Worm (Caenorhabditis elegans) whole organism, L1 larva: ENCODE results near the gene hcp-3.

ENCODE experiments used
- C04F5.9 ChIP-seq: sonication (generic microtip); optimal IDR thresholded peaks from 2 replicates; lab custom pipeline; 2016; ENCODE audit warnings: missing genetic modification characterization, missing compliant biosample characterization
- C16A3.4 ChIP-seq: fragments of 150-350 bp; optimal IDR thresholded peaks from 2 replicates; lab custom pipeline; 2014; ENCODE audit warnings: missing biosample characterization, missing genetic modification characterization
- C34B4.2 ChIP-seq: sonication (generic microtip); optimal IDR thresholded peaks from 2 replicates; lab custom pipeline; 2017; ENCODE audit warnings: mild to moderate bottlenecking, missing genetic modification characterization, missing compliant biosample characterization
- F16B12.6 ChIP-seq: fragments of 150-350 bp; optimal IDR thresholded peaks from 2 replicates; lab custom pipeline; 2014; ENCODE audit warnings: missing biosample characterization, missing genetic modification characterization
- Y116A8C.19 ChIP-seq: sonication (generic microtip); optimal IDR thresholded peaks from 2 replicates; lab custom pipeline; 2016; ENCODE audit warnings: missing compliant biosample characterization, missing genetic modification characterization, borderline replicate concordance
- alr-1 ChIP-seq: fragments of 200-800 bp; sonication (Bioruptor generic); optimal IDR thresholded peaks from 2 replicates; lab custom pipeline; 2018; ENCODE audit warnings: borderline replicate concordance, mild to moderate bottlenecking, missing genetic modification characterization, missing compliant biosample characterization
- ama-1 ChIP-seq: fragments of 150-350 bp; optimal IDR thresholded peaks from 2 replicates; lab custom pipeline; 2014
- ces-1 ChIP-seq: fragments of 150-350 bp; optimal IDR thresholded peaks from 2 replicates; lab custom pipeline; 2014; ENCODE audit warnings: missing biosample characterization, missing genetic modification reagents, missing genetic modification characterization
- dpl-1 ChIP-seq, 3 experiments: fragments of 150-350 bp in 2 of 3; sonication (generic microtip) in 1 of 3; optimal IDR thresholded peaks; 2 replicates each; lab custom pipeline; 2014 to 2017; ENCODE audit warnings: missing biosample characterization in 3 of 3, missing genetic modification characterization in 3 of 3, missing genetic modification reagents in 3 of 3
- dsc-1 ChIP-seq: sonication (generic microtip); optimal IDR thresholded peaks from 2 replicates; lab custom pipeline; 2016; ENCODE audit warnings: mild to moderate bottlenecking, missing genetic modification characterization, missing compliant biosample characterization
- efl-1 ChIP-seq, 4 experiments: fragments of 150-350 bp; optimal IDR thresholded peaks in 3 of 4; peaks in 1 of 4; 1 replicate in 1 of 4; 2 replicates in 3 of 4; lab custom pipeline; 2014; ENCODE audit warnings: missing biosample characterization in 2 of 4, missing genetic modification characterization in 2 of 4, missing genetic modification reagents in 2 of 4
- efl-3 ChIP-seq: fragments of 200-800 bp; sonication (Bioruptor generic); optimal IDR thresholded peaks from 2 replicates; lab custom pipeline; 2018; ENCODE audit warnings: mild to moderate bottlenecking, missing genetic modification characterization, missing compliant biosample characterization
- ets-5 ChIP-seq: fragments of 200-800 bp; sonication (Bioruptor generic); IDR thresholded peaks from 2 replicates; pipeline ENCODE4 v1.3.6; 2022; ENCODE audit warnings: missing genetic modification characterization, missing compliant biosample characterization
- fkh-10 ChIP-seq: sonication (generic microtip); optimal IDR thresholded peaks from 2 replicates; lab custom pipeline; 2017; ENCODE audit warnings: missing biosample characterization, missing genetic modification reagents, missing genetic modification characterization
- fkh-4 ChIP-seq: sonication (generic microtip); optimal IDR thresholded peaks from 2 replicates; lab custom pipeline; 2016; ENCODE audit warnings: missing compliant biosample characterization, missing genetic modification characterization, borderline replicate concordance
- fkh-8 ChIP-seq: sonication (generic microtip); optimal IDR thresholded peaks from 2 replicates; lab custom pipeline; 2016; ENCODE audit warnings: mild to moderate bottlenecking, missing genetic modification characterization, missing compliant biosample characterization
- hpl-2 ChIP-seq: fragments of 150-350 bp; optimal IDR thresholded peaks from 2 replicates; lab custom pipeline; 2014; ENCODE audit warnings: missing biosample characterization, missing genetic modification reagents, missing genetic modification characterization
- irx-1 ChIP-seq: sonication (generic microtip); optimal IDR thresholded peaks from 2 replicates; lab custom pipeline; 2016; ENCODE audit warnings: missing genetic modification characterization, missing compliant biosample characterization
- jun-1 ChIP-seq: fragments of 150-350 bp; optimal IDR thresholded peaks from 2 replicates; lab custom pipeline; 2014; ENCODE audit warnings: missing biosample characterization, missing genetic modification reagents, missing genetic modification characterization
- lin-14 ChIP-seq: fragments of 200-800 bp; sonication (Bioruptor generic); optimal IDR thresholded peaks from 2 replicates; lab custom pipeline; 2018; ENCODE audit warnings: mild to moderate bottlenecking, missing genetic modification characterization, moderate library complexity, missing compliant biosample characterization
- lin-35 ChIP-seq, 2 experiments: fragments of 150-350 bp; optimal IDR thresholded peaks; 2 replicates each; lab custom pipeline; 2014; ENCODE audit warnings: missing biosample characterization in 2 of 2, missing genetic modification characterization in 2 of 2, missing genetic modification reagents in 2 of 2
- mab-9 ChIP-seq: fragments of 200-800 bp; sonication (Bioruptor generic); IDR thresholded peaks from 2 replicates; pipeline ENCODE4 v1.3.6; 2022; ENCODE audit warnings: missing genetic modification reagents, missing genetic modification characterization, missing compliant biosample characterization
- mef-2 ChIP-seq: fragments of 150-350 bp; optimal IDR thresholded peaks from 2 replicates; lab custom pipeline; 2014; ENCODE audit warnings: missing biosample characterization, missing genetic modification characterization
- mep-1 ChIP-seq: fragments of 150-350 bp; optimal IDR thresholded peaks from 2 replicates; lab custom pipeline; 2014; ENCODE audit warnings: missing biosample characterization, missing genetic modification characterization
- nhr-19 ChIP-seq: fragments of 200-800 bp; sonication (Bioruptor generic); conservative IDR thresholded peaks from 2 replicates; pipeline ENCODE4 v1.3.6; 2022; ENCODE audit warnings: missing genetic modification characterization, missing compliant biosample characterization
- nhr-20 ChIP-seq: sonication (generic microtip); optimal IDR thresholded peaks from 2 replicates; lab custom pipeline; 2016; ENCODE audit warnings: mild to moderate bottlenecking, missing genetic modification characterization, missing compliant biosample characterization
- nhr-47 ChIP-seq: sonication (generic microtip); optimal IDR thresholded peaks from 2 replicates; lab custom pipeline; 2016; ENCODE audit warnings: mild to moderate bottlenecking, missing genetic modification characterization, moderate library complexity, missing compliant biosample characterization
- nhr-71 ChIP-seq: sonication (generic microtip); optimal IDR thresholded peaks from 2 replicates; lab custom pipeline; 2016; ENCODE audit warnings: mild to moderate bottlenecking, missing genetic modification characterization, moderate library complexity, missing compliant biosample characterization
- nhr-77 ChIP-seq: fragments of 150-350 bp; optimal IDR thresholded peaks from 2 replicates; lab custom pipeline; 2014; ENCODE audit warnings: missing biosample characterization, missing genetic modification characterization
- nhr-85 ChIP-seq: sonication (generic microtip); peaks from one replicate; lab custom pipeline; 2016; ENCODE audit warnings: missing genetic modification characterization, inconsistent platforms, missing compliant biosample characterization
- pag-3 ChIP-seq: sonication (generic microtip); optimal IDR thresholded peaks from 2 replicates; lab custom pipeline; 2017; ENCODE audit warnings: missing genetic modification characterization, mild to moderate bottlenecking, missing compliant biosample characterization, antibody characterized with exemption, borderline replicate concordance; ENCODE audit not compliant: insufficient read depth
- pax-3 ChIP-seq: fragments of 200-800 bp; sonication (Bioruptor generic); optimal IDR thresholded peaks from 2 replicates; lab custom pipeline; 2018; ENCODE audit warnings: mild to moderate bottlenecking, missing genetic modification characterization, moderate library complexity, missing compliant biosample characterization
- pqm-1 ChIP-seq: sonication (generic microtip); optimal IDR thresholded peaks from 3 replicates; lab custom pipeline; 2017; ENCODE audit warnings: missing biosample characterization, missing genetic modification characterization
- rnt-1 ChIP-seq: sonication (generic microtip); optimal IDR thresholded peaks from 2 replicates; lab custom pipeline; 2016; ENCODE audit warnings: mild to moderate bottlenecking, missing genetic modification characterization, moderate library complexity, missing compliant biosample characterization
- sup-37 ChIP-seq: fragments of 200-800 bp; sonication (Bioruptor generic); optimal IDR thresholded peaks from 2 replicates; lab custom pipeline; 2018; ENCODE audit warnings: mild to moderate bottlenecking, missing genetic modification characterization, missing compliant biosample characterization
- tbx-2 ChIP-seq: sonication (generic microtip); optimal IDR thresholded peaks from 2 replicates; lab custom pipeline; 2016; ENCODE audit warnings: missing genetic modification characterization, missing compliant biosample characterization
- tlp-1 ChIP-seq: fragments of 150-350 bp; optimal IDR thresholded peaks from 2 replicates; lab custom pipeline; 2014; ENCODE audit warnings: missing biosample characterization, missing genetic modification characterization
- unc-130 ChIP-seq: fragments of 150-350 bp; optimal IDR thresholded peaks from 2 replicates; lab custom pipeline; 2017; ENCODE audit warnings: missing biosample characterization, missing genetic modification characterization, inconsistent platforms
- unc-30 ChIP-seq: sonication (generic microtip); optimal IDR thresholded peaks from 2 replicates; lab custom pipeline; 2017; ENCODE audit warnings: missing biosample characterization, missing genetic modification characterization
- unc-62 ChIP-seq: fragments of 150-350 bp; optimal IDR thresholded peaks from 2 replicates; lab custom pipeline; 2014; ENCODE audit warnings: missing biosample characterization, missing genetic modification reagents, missing genetic modification characterization
- unc-86 ChIP-seq: sonication (generic microtip); optimal IDR thresholded peaks from 2 replicates; lab custom pipeline; 2016; ENCODE audit warnings: missing genetic modification characterization, missing compliant biosample characterization
- vab-15 ChIP-seq: sonication (generic microtip); optimal IDR thresholded peaks from 2 replicates; lab custom pipeline; 2017; ENCODE audit warnings: missing genotype, mild to moderate bottlenecking, missing genetic modification characterization, missing compliant biosample characterization
- zip-4 ChIP-seq: fragments of 200-800 bp; sonication (Bioruptor generic); optimal IDR thresholded peaks from 2 replicates; lab custom pipeline; 2018; ENCODE audit warnings: mild to moderate bottlenecking, missing genetic modification characterization, moderate library complexity, missing compliant biosample characterization
- ztf-11 ChIP-seq, 2 experiments: sonication (generic microtip); optimal IDR thresholded peaks; 2 replicates each; lab custom pipeline; 2016 to 2017; ENCODE audit warnings: missing genetic modification characterization in 2 of 2, missing biosample characterization in 1 of 2, missing compliant biosample characterization in 1 of 2

Gene hcp-3

DNA sequence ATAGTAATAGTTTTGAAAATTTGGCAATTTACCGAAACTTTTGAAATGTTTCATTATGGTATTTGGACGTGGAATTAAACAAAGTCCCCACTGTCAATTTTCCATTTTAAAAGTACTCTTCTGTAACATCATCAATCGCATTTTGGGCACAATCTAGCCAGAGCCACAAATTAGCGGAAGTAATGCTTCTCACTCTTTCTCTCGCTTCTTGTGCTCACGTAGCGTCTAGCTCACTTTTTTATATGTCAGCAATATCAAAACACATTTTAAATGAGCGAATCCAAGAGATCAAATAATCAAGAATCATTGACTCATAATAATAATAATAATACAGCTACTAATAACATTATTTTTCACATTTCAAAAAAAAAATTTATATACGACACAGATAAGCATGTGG is 47.7 kb upstream of the hcp-3 start (continued):
- TF ChIP-seq nhr-47 (no peak), nhr-85 (tag; lab: Kevin White, UChicago) (no peak), mab-9 (no peak), ces-1 (GFP tag; lab: Kevin White, UChicago) (no peak), unc-62 (GFP tag; lab: Kevin White, UChicago) (no peak), vab-15 (tag; lab: Kevin White, UChicago) (no peak), fkh-10 (GFP tag; lab: Kevin White, UChicago) (no peak), Y116A8C.19 (tag; lab: Kevin White, UChicago) (no peak)

DNA sequence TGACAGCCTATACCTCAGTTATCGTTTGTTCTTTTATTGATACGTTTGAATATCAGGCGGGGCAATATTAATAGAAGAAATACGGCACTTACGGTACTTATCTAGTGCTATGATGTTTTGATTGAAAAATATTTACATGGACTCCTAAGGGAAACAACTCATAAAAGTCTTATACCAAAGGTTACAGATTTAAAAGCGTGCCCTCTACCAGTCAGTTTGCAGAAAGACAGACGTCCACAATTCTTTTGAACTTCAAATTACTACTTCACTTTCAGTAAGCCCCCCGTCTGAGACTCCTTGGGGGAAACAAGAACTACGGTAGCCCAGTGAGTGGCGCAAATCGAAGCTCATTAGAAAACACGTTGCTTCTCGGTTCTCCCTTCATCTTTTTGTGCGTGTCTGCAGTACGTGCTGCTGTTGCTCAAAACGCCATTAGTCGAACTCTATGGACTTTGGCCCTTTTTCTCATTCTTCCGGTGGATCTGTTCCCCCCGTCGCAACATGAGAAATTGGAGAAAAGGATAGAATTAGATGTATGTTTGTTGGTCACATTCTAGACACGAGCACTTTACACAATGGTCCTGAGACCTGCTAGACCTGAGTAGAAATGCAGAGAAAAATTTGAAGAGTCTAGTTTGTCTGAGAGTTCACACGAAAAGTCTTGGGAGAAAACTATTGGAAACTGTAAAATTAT is 46.1 kb upstream of the hcp-3 start:
- no peak for TF ChIP-seq unc-86 (tag; lab: Kevin White, UChicago)
- TF ChIP-seq hpl-2 (GFP tag; lab: Kevin White, UChicago) = no peak
- TF ChIP-seq lin-35 (GFP tag; optimal IDR thresholded peaks at IDR 0.05; lab: Kevin White, UChicago) = no peak
- TF ChIP-seq nhr-77 (tag; lab: Kevin White, UChicago) = no peak
- no peak for TF ChIP-seq fkh-4
- no peak for TF ChIP-seq unc-130 (tag; lab: Kevin White, UChicago)
- no peak for TF ChIP-seq unc-62 (GFP tag; lab: Kevin White, UChicago)
- no peak for TF ChIP-seq ets-5 (GFP tag; lab: Robert Waterston, UW)
- peak; percentile 40 for TF ChIP-seq nhr-19
- TF ChIP-seq nhr-47 = no peak
- peak; percentile 62 for TF ChIP-seq rnt-1 (tag; lab: Kevin White, UChicago)
- no peak for TF ChIP-seq jun-1 (tag; lab: Kevin White, UChicago)
- TF ChIP-seq F16B12.6 (tag; lab: Kevin White, UChicago) = no peak
- no peak for TF ChIP-seq C04F5.9 (tag; lab: Kevin White, UChicago)
- TF ChIP-seq irx-1 = no peak
- TF ChIP-seq nhr-20 (tag; lab: Kevin White, UChicago) = peak; percentile 70
- no peak for TF ChIP-seq mef-2 (tag; lab: Kevin White, UChicago)
- no peak for TF ChIP-seq dpl-1 (GFP tag; optimal IDR thresholded peaks at IDR 0.05; lab: Kevin White, UChicago)
- TF ChIP-seq mep-1 (tag; lab: Kevin White, UChicago) = peak; percentile 1
- peak; percentile 54 for TF ChIP-seq nhr-71
- peak; percentile 68 for TF ChIP-seq lin-14
- TF ChIP-seq nhr-85 (tag; lab: Kevin White, UChicago) = peak; percentile 48
- TF ChIP-seq C34B4.2 = no peak
- TF ChIP-seq C16A3.4 (tag; lab: Kevin White, UChicago) = no peak
- TF ChIP-seq efl-3 (GFP tag; lab: Kevin White, UChicago) = no peak

- TF ChIP-seq nhr-71 = no peak
- TF ChIP-seq dsc-1 (tag; lab: Kevin White, UChicago) = peak; percentile 28
- no peak for TF ChIP-seq pqm-1 (tag; lab: Kevin White, UChicago)
- TF ChIP-seq nhr-20 (tag; lab: Kevin White, UChicago) = peak; percentile 24
- peak; percentile 39 for TF ChIP-seq nhr-85 (tag; lab: Kevin White, UChicago)
- peak; percentile 56 for TF ChIP-seq nhr-19
- no peak for TF ChIP-seq efl-1 (optimal IDR thresholded peaks at IDR 0.05; lab: Kevin White, UChicago)
- TF ChIP-seq efl-1 (GFP tag; optimal IDR thresholded peaks at IDR 0.05 in 1 of 2; lab: Kevin White, UChicago) = peak in 1 of 2 experiments; percentile 38
- TF ChIP-seq unc-30 = no peak
- no peak for TF ChIP-seq ces-1 (GFP tag; lab: Kevin White, UChicago)
- TF ChIP-seq lin-14 = peak; percentile 30
- no peak for TF ChIP-seq tlp-1 (tag; lab: Kevin White, UChicago)
- no peak for TF ChIP-seq mab-9
These were observed 44.8 kb upstream of the hcp-3 start for ce11 chrIII:9661119-9661518.

- TF ChIP-seq F16B12.6 (tag; lab: Kevin White, UChicago) (no peak), mep-1 (tag; lab: Kevin White, UChicago) (no peak), rnt-1 (tag; lab: Kevin White, UChicago) (no peak), efl-1 (optimal IDR thresholded peaks at IDR 0.05; lab: Kevin White, UChicago) (no peak), efl-1 (GFP tag; optimal IDR thresholded peaks at IDR 0.05 in 1 of 2; lab: Kevin White, UChicago) (no peak), Y116A8C.19 (tag; lab: Kevin White, UChicago) (no peak), dsc-1 (tag; lab: Kevin White, UChicago) (peak; percentile 94), ztf-11 (tag; optimal IDR thresholded peaks at IDR 0.05; lab: Kevin White, UChicago) (no peak), zip-4 (no peak), pag-3 (no peak), pqm-1 (tag; lab: Kevin White, UChicago) (no peak), tbx-2 (tag; lab: Kevin White, UChicago) (no peak), fkh-8 (tag; lab: Kevin White, UChicago) (peak; percentile 30), sup-37 (GFP tag; lab: Kevin White, UChicago) (no peak), ama-1 (lab: Kevin White, UChicago) (no peak), irx-1 (no peak), unc-86 (tag; lab: Kevin White, UChicago) (no peak), alr-1 (no peak), mab-9 (no peak), pax-3 (peak; percentile 53)
These were observed 42.3 kb upstream of the hcp-3 start for ce11 chrIII:9658569-9658968.
